Fruit fly (Drosophila melanogaster): ENCODE data around the gene Alp11.
A peak's percentile ranks its signal among the peaks of the same experiment; 100 is the strongest.

The Alp11 gene

DNA sequence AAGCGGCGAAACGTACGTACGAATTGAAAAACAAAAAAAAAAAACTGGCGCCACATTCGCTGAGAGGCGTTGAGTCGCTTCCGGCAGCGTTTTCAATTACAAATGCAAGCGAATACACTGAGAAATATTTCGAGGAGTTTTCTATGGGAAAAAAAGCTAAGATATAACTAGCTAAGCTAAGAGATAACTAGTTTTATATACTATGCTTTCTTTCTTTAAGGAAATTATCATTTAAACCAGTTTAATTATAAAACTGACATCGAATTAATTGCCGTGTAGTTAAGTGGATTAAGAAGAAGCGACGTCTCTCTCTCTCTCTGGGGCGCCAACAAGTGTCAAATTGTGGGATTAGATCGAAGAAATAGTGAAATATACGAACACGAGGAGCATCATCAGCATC lies 27.9 kb downstream of the Alp11 start (continued):
- TF ChIP-seq lov (optimal IDR thresholded peaks at IDR 0.05) (no peak), lov (GFP tag; IDR thresholded peaks at IDR 0.05) (no peak), CG5953 (GFP tag; IDR thresholded peaks at IDR 0.05) (peak; percentile 36; the same call in 1 of the 2 replicates), CG6813 (GFP tag; optimal IDR thresholded peaks at IDR 0.05) (peak; percentile 34), CG12219 (GFP tag; optimal IDR thresholded peaks at IDR 0.05) (peak; percentile 42), emc (GFP tag; optimal IDR thresholded peaks at IDR 0.05) (no peak), Hr51 (GFP tag; optimal IDR thresholded peaks at IDR 0.05) (peak in 1 of 2 experiments; percentile 76), bcd (GFP tag; optimal IDR thresholded peaks at IDR 0.05) (peak; percentile 61), danr (GFP tag; IDR thresholded peaks at IDR 0.05) (no peak), CG6683 (GFP tag; optimal IDR thresholded peaks at IDR 0.05) (no peak), YL-1 (GFP tag; optimal IDR thresholded peaks at IDR 0.05) (no peak), CG18764 (GFP tag; optimal IDR thresholded peaks at IDR 0.05) (peak; percentile 26), chn (GFP tag; optimal IDR thresholded peaks at IDR 0.05) (peak; percentile 10), ERR (GFP tag; optimal IDR thresholded peaks at IDR 0.05) (peak; percentile 3), CG12744 (GFP tag; optimal IDR thresholded peaks at IDR 0.05) (no peak), dan (GFP tag; IDR thresholded peaks at IDR 0.05) (no peak), D (optimal IDR thresholded peaks at IDR 0.05) (no peak), D (GFP tag; optimal IDR thresholded peaks at IDR 0.05) (peak; percentile 37), CG1602 (GFP tag; optimal IDR thresholded peaks at IDR 0.05) (peak; percentile 36), Mes4 (GFP tag; optimal IDR thresholded peaks at IDR 0.05) (peak; percentile 28), CG18619 (GFP tag; optimal IDR thresholded peaks at IDR 0.05) (peak; percentile 18), CG9797 (GFP tag; optimal IDR thresholded peaks at IDR 0.05) (no peak), HmgD (GFP tag; optimal IDR thresholded peaks at IDR 0.05) (no peak), B-H1 (GFP tag; IDR thresholded peaks at IDR 0.05) (no peak), CG11247 (GFP tag; IDR thresholded peaks at IDR 0.05) (peak; percentile 39; the same call in 1 of the 2 replicates), Gug (GFP tag; IDR thresholded peaks at IDR 0.05) (no peak), CG6654 (GFP tag; optimal IDR thresholded peaks at IDR 0.05) (no peak), maf-S (GFP tag; optimal IDR thresholded peaks at IDR 0.05) (peak; percentile 18), Dref (GFP tag; IDR thresholded peaks at IDR 0.05) (no peak), CG11560 (tag; IDR thresholded peaks at IDR 0.05) (peak; percentile 23; the same call in 1 of the 3 replicates), dm (GFP tag; optimal IDR thresholded peaks at IDR 0.05) (no peak), PHDP (tag; optimal IDR thresholded peaks at IDR 0.05) (peak; percentile 61), Max (GFP tag; optimal IDR thresholded peaks at IDR 0.05) (peak; percentile 19), CG4617 (GFP tag; optimal IDR thresholded peaks at IDR 0.05; ENCODE audit: borderline replicate concordance) (no peak), CG14441 (GFP tag; IDR thresholded peaks at IDR 0.05) (no peak; the same call in 1 of the 2 replicates), mam (GFP tag; optimal IDR thresholded peaks at IDR 0.05) (peak; percentile 43), otp (GFP tag; IDR thresholded peaks at IDR 0.05) (0 out of 3 replicates have a peak, but pooled peaks have one; percentile 48), en (GFP tag; optimal IDR thresholded peaks at IDR 0.05) (no peak), Stat92E (GFP tag; optimal IDR thresholded peaks at IDR 0.05) (no peak), MTF-1 (GFP tag; optimal IDR thresholded peaks at IDR 0.05; ENCODE audit: borderline replicate concordance) (peak; percentile 4), CG11456 (GFP tag; IDR thresholded peaks at IDR 0.05) (no peak), stwl (tag; optimal IDR thresholded peaks at IDR 0.05) (no peak), Awh (GFP tag; IDR thresholded peaks at IDR 0.05) (0 out of 2 replicates have a peak, but pooled peaks have one; percentile 50), phol (tag; optimal IDR thresholded peaks at IDR 0.05) (peak; percentile 75), CG6791 (GFP tag; IDR thresholded peaks at IDR 0.05; ENCODE audit: partially characterized antibody) (no peak), Pdp1 (GFP tag; optimal IDR thresholded peaks at IDR 0.05) (peak; percentile 26 to 49), klu (GFP tag; IDR thresholded peaks at IDR 0.05) (0 out of 2 replicates have a peak, but pooled peaks have one; percentile 23), Dp (GFP tag; optimal IDR thresholded peaks at IDR 0.05) (no peak), insv (GFP tag; optimal IDR thresholded peaks at IDR 0.05) (no peak), CG3838 (GFP tag; optimal IDR thresholded peaks at IDR 0.05) (no peak), CG8765 (GFP tag; IDR thresholded peaks at IDR 0.05) (no peak; the same call in 1 of the 2 replicates)

Measured in whole organism, embryonic.